Worm (Caenorhabditis elegans): ENCODE data around the gene oac-55.

The oac-55 gene

ce11 chrV:3717751-3718150, 43.2 kb upstream of the oac-55 start (continued):
- TF ChIP-seq C34B4.2 (tag; optimal IDR thresholded peaks at IDR 0.05) (no peak), unc-86 (tag; optimal IDR thresholded peaks at IDR 0.05) (peak; percentile 77), Y116A8C.19 (tag; optimal IDR thresholded peaks at IDR 0.05; ENCODE audit: borderline replicate concordance) (no peak), sptf-1 (tag; optimal IDR thresholded peaks at IDR 0.05) (no peak), nhr-11 (tag; optimal IDR thresholded peaks at IDR 0.05) (no peak), ceh-88 (GFP tag; IDR thresholded peaks at IDR 0.05) (no peak), ceh-8 (GFP tag; optimal IDR thresholded peaks at IDR 0.05) (peak; percentile 38), grh-1 (GFP tag; IDR thresholded peaks at IDR 0.05) (no peak), unc-98 (GFP tag; IDR thresholded peaks at IDR 0.05) (no peak), irx-1 (tag; optimal IDR thresholded peaks at IDR 0.05) (no peak), snu-23 (GFP tag; optimal IDR thresholded peaks at IDR 0.05) (peak; percentile 57), tbx-2 (tag; optimal IDR thresholded peaks at IDR 0.05) (peak; percentile 48), unc-30 (tag; optimal IDR thresholded peaks at IDR 0.05) (no peak), ztf-11 (tag; optimal IDR thresholded peaks at IDR 0.05) (peak in 1 of 2 experiments; percentile 36), nhr-76 (tag; optimal IDR thresholded peaks at IDR 0.05) (no peak), fkh-4 (tag; optimal IDR thresholded peaks at IDR 0.05; ENCODE audit: borderline replicate concordance) (no peak), pag-3 (tag; optimal IDR thresholded peaks at IDR 0.05; ENCODE audit: borderline replicate concordance, insufficient read depth) (no peak), snpc-4 (tag; optimal IDR thresholded peaks at IDR 0.05) (peak; percentile 12), C16A3.4 (tag; optimal IDR thresholded peaks at IDR 0.05) (no peak), aha-1 (tag; optimal IDR thresholded peaks at IDR 0.05) (no peak), swsn-7 (tag; optimal IDR thresholded peaks at IDR 0.05) (peak; percentile 53), elt-3 (tag; optimal IDR thresholded peaks at IDR 0.05) (no peak), egl-27 (tag; optimal IDR thresholded peaks at IDR 0.05) (no peak), efl-3 (GFP tag; optimal IDR thresholded peaks at IDR 0.05) (no peak), pax-3 (tag; optimal IDR thresholded peaks at IDR 0.05) (no peak), zip-4 (GFP tag; optimal IDR thresholded peaks at IDR 0.05) (no peak), ces-1 (GFP tag; optimal IDR thresholded peaks at IDR 0.05) (no peak), ama-1 (optimal IDR thresholded peaks at IDR 0.05) (peak; percentile 7), fkh-8 (tag; optimal IDR thresholded peaks at IDR 0.05) (peak; percentile 88), lin-15B (tag; optimal IDR thresholded peaks at IDR 0.05) (no peak), mep-1 (tag; optimal IDR thresholded peaks at IDR 0.05) (peak; percentile 39), dsc-1 (tag; optimal IDR thresholded peaks at IDR 0.05) (peak; percentile 43), lin-14 (GFP tag; optimal IDR thresholded peaks at IDR 0.05) (peak; percentile 90), xbp-1 (tag; optimal IDR thresholded peaks at IDR 0.05) (peak; percentile 40), dpl-1 (GFP tag; optimal IDR thresholded peaks at IDR 0.05) (peak in 1 of 3 experiments; percentile 20), alr-1 (tag; optimal IDR thresholded peaks at IDR 0.05; ENCODE audit: borderline replicate concordance) (no peak), tlp-1 (tag; optimal IDR thresholded peaks at IDR 0.05) (no peak), pqm-1 (tag; optimal IDR thresholded peaks at IDR 0.05) (no peak), C04F5.9 (tag; optimal IDR thresholded peaks at IDR 0.05) (no peak), lin-35 (GFP tag; optimal IDR thresholded peaks at IDR 0.05) (peak in 1 of 2 experiments; percentile 39), hlh-4 (tag; optimal IDR thresholded peaks at IDR 0.05) (no peak), rnt-1 (tag; optimal IDR thresholded peaks at IDR 0.05) (no peak), blmp-1 (tag; optimal IDR thresholded peaks at IDR 0.05) (no peak), mdl-1 (tag; optimal IDR thresholded peaks at IDR 0.05) (no peak), hlh-17 (GFP tag; optimal IDR thresholded peaks at IDR 0.05; ENCODE audit: borderline replicate concordance) (no peak), lir-3 (tag; optimal IDR thresholded peaks at IDR 0.05; ENCODE audit: poor library complexity) (no peak), lin-39 (tag; optimal IDR thresholded peaks at IDR 0.05) (no peak), fkh-10 (GFP tag; optimal IDR thresholded peaks at IDR 0.05) (peak; percentile 88), nhr-90 (tag; optimal IDR thresholded peaks at IDR 0.05; ENCODE audit: poor library complexity) (no peak), nhr-71 (tag; optimal IDR thresholded peaks at IDR 0.05) (peak; percentile 67), unc-62 (GFP tag; optimal IDR thresholded peaks at IDR 0.05) (no peak), elt-2 (tag; optimal IDR thresholded peaks at IDR 0.05) (no peak)
